Worm (Caenorhabditis elegans): ENCODE measurements around the gene F59D12.5.

Gene F59D12.5

ce11 chrX:15630790-15631204 lies 16.4 kb downstream of the F59D12.5 start:
- no peak for TF ChIP-seq dpl-1 (GFP tag; optimal IDR thresholded peaks at IDR 0.05)
- no peak for TF ChIP-seq egl-18 (GFP tag; IDR thresholded peaks at IDR 0.05)
- TF ChIP-seq ztf-18 (tag; optimal IDR thresholded peaks at IDR 0.05): no peak
- no peak; the same call in none of the 2 replicates for TF ChIP-seq zfh-2 (GFP tag; conservative IDR thresholded peaks at IDR 0.05)
- TF ChIP-seq zim-3 (tag; optimal IDR thresholded peaks at IDR 0.05): no peak
- no peak for TF ChIP-seq mes-4 (tag; optimal IDR thresholded peaks at IDR 0.05)
- 0 out of 2 replicates have a peak, but pooled peaks have one; percentile 9 for TF ChIP-seq hmg-1.2 (GFP tag; IDR thresholded peaks at IDR 0.05)
- peak; percentile 17; the same call in 1 of the 2 replicates for TF ChIP-seq egrh-3 (GFP tag; IDR thresholded peaks at IDR 0.05)
- no peak for TF ChIP-seq aptf-3 (GFP tag; IDR thresholded peaks at IDR 0.05)
- TF ChIP-seq sptf-2 (GFP tag; optimal IDR thresholded peaks at IDR 0.05): no peak
- no peak for TF ChIP-seq chd-7 (tag; optimal IDR thresholded peaks at IDR 0.05)
- peak; percentile 6 for TF ChIP-seq F23B12.7 (tag; optimal IDR thresholded peaks at IDR 0.05; ENCODE audit: insufficient read depth)
- TF ChIP-seq hsf-1 (GFP tag; IDR thresholded peaks at IDR 0.05): no peak
- no peak for TF ChIP-seq lsy-27 (tag; optimal IDR thresholded peaks at IDR 0.05; ENCODE audit: borderline replicate concordance, insufficient read depth)
- TF ChIP-seq snpc-4 (GFP tag; optimal IDR thresholded peaks at IDR 0.05): peak; percentile 20
- no peak for TF ChIP-seq snpc-4 (tag; optimal IDR thresholded peaks at IDR 0.05)
- no peak for TF ChIP-seq Y53F4B.3 (GFP tag; IDR thresholded peaks at IDR 0.05)
- no peak for TF ChIP-seq ztf-28 (GFP tag; IDR thresholded peaks at IDR 0.05)
- no peak for TF ChIP-seq bed-1 (GFP tag; IDR thresholded peaks at IDR 0.05)
- no peak for TF ChIP-seq attf-5 (GFP tag; optimal IDR thresholded peaks at IDR 0.05)
- TF ChIP-seq Y67H2A.10 (GFP tag; conservative IDR thresholded peaks at IDR 0.05): no peak
- TF ChIP-seq ztf-3 (GFP tag; optimal IDR thresholded peaks at IDR 0.05): no peak
- TF ChIP-seq madf-3 (GFP tag; IDR thresholded peaks at IDR 0.05): no peak
- no peak for TF ChIP-seq F39B2.1 (GFP tag; IDR thresholded peaks at IDR 0.05)
- no peak for TF ChIP-seq him-1 (tag; optimal IDR thresholded peaks at IDR 0.05)
- TF ChIP-seq snpc-1.3 (tag; optimal IDR thresholded peaks at IDR 0.05; ENCODE audit: insufficient read depth): no peak
- TF ChIP-seq nfyb-1 (GFP tag; IDR thresholded peaks at IDR 0.05): no peak
- 0 out of 2 replicates have a peak, but pooled peaks have one; percentile 32 for TF ChIP-seq mcd-1 (GFP tag; IDR thresholded peaks at IDR 0.05)
- TF ChIP-seq mxl-1 (tag; optimal IDR thresholded peaks at IDR 0.05): no peak

ce11 chrX:15630340-15630739 lies 16.8 kb downstream of the F59D12.5 start, which contains the start of gene K09E9.4:
Gene K09E9.4, minus strand, starts transcription at chrX:15630440.
- no peak for TF ChIP-seq ztf-25 (GFP tag; IDR thresholded peaks at IDR 0.05)
- TF ChIP-seq F49E8.2 (tag; optimal IDR thresholded peaks at IDR 0.05; ENCODE audit: insufficient read depth): no peak
- no peak for TF ChIP-seq rcor-1 (GFP tag; IDR thresholded peaks at IDR 0.05)
- no peak for TF ChIP-seq ets-4 (GFP tag; optimal IDR thresholded peaks at IDR 0.05)
- no peak for TF ChIP-seq ccch-3 (GFP tag; optimal IDR thresholded peaks at IDR 0.05)
- no peak for TF ChIP-seq cebp-1 (GFP tag; IDR thresholded peaks at IDR 0.05)
- TF ChIP-seq cebp-1 (tag; optimal IDR thresholded peaks at IDR 0.05): peak; percentile 52
- TF ChIP-seq F57C9.4 (tag; optimal IDR thresholded peaks at IDR 0.05): no peak
- TF ChIP-seq bed-1 (GFP tag; IDR thresholded peaks at IDR 0.05): no peak

- TF ChIP-seq repo-1 (tag; optimal IDR thresholded peaks at IDR 0.05) (no peak), lir-1 (GFP tag; conservative IDR thresholded peaks at IDR 0.05) (no peak), chd-7 (tag; optimal IDR thresholded peaks at IDR 0.05) (no peak), rec-8 (tag; optimal IDR thresholded peaks at IDR 0.05) (no peak), gei-17 (GFP tag; optimal IDR thresholded peaks at IDR 0.05) (no peak), T26A5.8 (tag; optimal IDR thresholded peaks at IDR 0.05) (no peak), akir-1 (GFP tag; optimal IDR thresholded peaks at IDR 0.05) (no peak), lin-26 (GFP tag; IDR thresholded peaks at IDR 0.05) (no peak), attf-3 (GFP tag; conservative IDR thresholded peaks at IDR 0.05) (no peak), ekl-4 (GFP tag; IDR thresholded peaks at IDR 0.05) (no peak), pha-4 (tag; optimal IDR thresholded peaks at IDR 0.05) (no peak), ZK185.1 (tag; optimal IDR thresholded peaks at IDR 0.05; ENCODE audit: poor library complexity, severe bottlenecking) (no peak), rcor-1 (GFP tag; IDR thresholded peaks at IDR 0.05) (no peak)
Observed at ce11 chrX:15629615-15630014, 17.6 kb downstream of the F59D12.5 start.
